Worm (Caenorhabditis elegans) whole organism, L1 larva: ENCODE data around the gene F49H12.7.

Experiments used
- irx-1 ChIP-seq: sonication (generic microtip); optimal IDR thresholded peaks from 2 replicates; lab custom pipeline; 2016; ENCODE audit warnings: missing genetic modification characterization, missing compliant biosample characterization

The F49H12.7 gene

ce11 chrX:2114171-2114570 lies 49.3 kb downstream of the F49H12.7 start:
- TF ChIP-seq irx-1 (tag; lab: Kevin White, UChicago) = no peak
